Fruit fly (Drosophila melanogaster): ENCODE measurements around the gene RhoGEF3.

Gene RhoGEF3

dm6 chr3L:350651-351228, 73.5 kb downstream of the RhoGEF3 start (continued):
- TF ChIP-seq CG7745 (tag; optimal IDR thresholded peaks at IDR 0.05) (no peak), B-H1 (GFP tag; IDR thresholded peaks at IDR 0.05) (peak; percentile 72), rib (GFP tag; IDR thresholded peaks at IDR 0.05) (peak; percentile 77), Fer1 (GFP tag; optimal IDR thresholded peaks at IDR 0.05) (peak; percentile 79), ssp (GFP tag; IDR thresholded peaks at IDR 0.05) (peak; percentile 65), emc (GFP tag; optimal IDR thresholded peaks at IDR 0.05) (no peak), B-H2 (GFP tag; optimal IDR thresholded peaks at IDR 0.05) (no peak), pan (optimal IDR thresholded peaks at IDR 0.05) (no peak), pan (GFP tag; optimal IDR thresholded peaks at IDR 0.05 in 1 of 2, IDR thresholded peaks at IDR 0.05 in 1 of 2) (peak in 1 of 2 experiments; percentile 91), Sin3A (optimal IDR thresholded peaks at IDR 0.05) (no peak), trem (tag; optimal IDR thresholded peaks at IDR 0.05) (peak; percentile 61), Chrac-16 (GFP tag; optimal IDR thresholded peaks at IDR 0.05) (peak; percentile 59), CG14860 (GFP tag; IDR thresholded peaks at IDR 0.05; ENCODE audit: partially characterized antibody) (no peak), CG9609 (GFP tag; optimal IDR thresholded peaks at IDR 0.05) (peak; percentile 33), BtbVII (GFP tag; optimal IDR thresholded peaks at IDR 0.05) (peak; percentile 33), CG4820 (GFP tag; optimal IDR thresholded peaks at IDR 0.05) (peak; percentile 59), CG10959 (GFP tag; IDR thresholded peaks at IDR 0.05) (no peak), CG15479 (GFP tag; optimal IDR thresholded peaks at IDR 0.05) (no peak), ab (GFP tag; optimal IDR thresholded peaks at IDR 0.05) (no peak), Abd-B (GFP tag; optimal IDR thresholded peaks at IDR 0.05) (peak; percentile 26), pzg (GFP tag; optimal IDR thresholded peaks at IDR 0.05) (no peak), CG34422 (GFP tag; IDR thresholded peaks at IDR 0.05) (peak; percentile 78), chinmo (GFP tag; IDR thresholded peaks at IDR 0.05; ENCODE audit: partially characterized antibody) (no peak), CG12071 (GFP tag; optimal IDR thresholded peaks at IDR 0.05) (no peak), Trl (optimal IDR thresholded peaks at IDR 0.05) (no peak), Trl (GFP tag; optimal IDR thresholded peaks at IDR 0.05) (peak; percentile 39), Opbp (GFP tag; IDR thresholded peaks at IDR 0.05; ENCODE audit: partially characterized antibody) (no peak), CG13123 (GFP tag; optimal IDR thresholded peaks at IDR 0.05) (no peak), HmgZ (tag; optimal IDR thresholded peaks at IDR 0.05) (peak; percentile 67), ewg (GFP tag; optimal IDR thresholded peaks at IDR 0.05) (peak; percentile 27), CG18476 (GFP tag; optimal IDR thresholded peaks at IDR 0.05) (peak; percentile 79), CG30431 (GFP tag; optimal IDR thresholded peaks at IDR 0.05) (no peak), CG10321 (GFP tag; IDR thresholded peaks at IDR 0.05) (no peak), gro (GFP tag; optimal IDR thresholded peaks at IDR 0.05) (peak; percentile 64), CG15514 (GFP tag; optimal IDR thresholded peaks at IDR 0.05) (peak; percentile 43), cg (GFP tag; optimal IDR thresholded peaks at IDR 0.05) (peak; percentile 49), Oaz (GFP tag; IDR thresholded peaks at IDR 0.05) (peak; percentile 63), Side (GFP tag; optimal IDR thresholded peaks at IDR 0.05) (peak; percentile 51), CG12391 (tag; optimal IDR thresholded peaks at IDR 0.05) (peak; percentile 79), H2.0 (GFP tag; IDR thresholded peaks at IDR 0.05) (peak; percentile 76), onecut (GFP tag; IDR thresholded peaks at IDR 0.05) (no peak), tap (tag; optimal IDR thresholded peaks at IDR 0.05) (peak; percentile 68), Hr3 (GFP tag; optimal IDR thresholded peaks at IDR 0.05) (peak; percentile 49), slp2 (GFP tag; optimal IDR thresholded peaks at IDR 0.05) (peak; percentile 55), dysf (GFP tag; IDR thresholded peaks at IDR 0.05) (peak; percentile 86), Atf3 (GFP tag; optimal IDR thresholded peaks at IDR 0.05) (no peak), jumu (GFP tag; optimal IDR thresholded peaks at IDR 0.05) (no peak), HLH3B (GFP tag; IDR thresholded peaks at IDR 0.05) (peak; percentile 85), CG1602 (GFP tag; optimal IDR thresholded peaks at IDR 0.05) (peak; percentile 23), Aef1 (GFP tag; IDR thresholded peaks at IDR 0.05) (peak; percentile 75), fd64A (GFP tag; optimal IDR thresholded peaks at IDR 0.05) (no peak), CG6683 (GFP tag; optimal IDR thresholded peaks at IDR 0.05) (peak; percentile 16)

All from whole organism, embryonic.